Fruit fly (Drosophila melanogaster): ENCODE data around the gene CG17328.

CG17328 gene

dm6 chr2L:16271486-16271806 lies 28.3 kb upstream of the CG17328 start:
- no peak for TF ChIP-seq noc (tag; optimal IDR thresholded peaks at IDR 0.05)

dm6 chr2L:16272730-16273129 lies 27.0 kb upstream of the CG17328 start:
- no peak for TF ChIP-seq noc (tag; optimal IDR thresholded peaks at IDR 0.05)

- no peak for TF ChIP-seq noc (tag; optimal IDR thresholded peaks at IDR 0.05)
Measured at dm6 chr2L:16273439-16273838, 26.3 kb upstream of the CG17328 start.

- no peak for TF ChIP-seq noc (tag; optimal IDR thresholded peaks at IDR 0.05)
Measured at dm6 chr2L:16274100-16274499, 25.6 kb upstream of the CG17328 start.

dm6 chr2L:16275177-16275808 lies 24.4 kb upstream of the CG17328 start:
- no peak for TF ChIP-seq noc (tag; optimal IDR thresholded peaks at IDR 0.05)

dm6 chr2L:16275809-16276178 lies 23.9 kb upstream of the CG17328 start:
- TF ChIP-seq noc (tag; optimal IDR thresholded peaks at IDR 0.05): no peak

- no peak for TF ChIP-seq noc (tag; optimal IDR thresholded peaks at IDR 0.05)
Measured at dm6 chr2L:16276820-16277219, 22.9 kb upstream of the CG17328 start.

dm6 chr2L:16277922-16278321 lies 21.8 kb upstream of the CG17328 start:
- TF ChIP-seq noc (tag; optimal IDR thresholded peaks at IDR 0.05): no peak

dm6 chr2L:16278842-16279241 lies 20.9 kb upstream of the CG17328 start:
- no peak for TF ChIP-seq noc (tag; optimal IDR thresholded peaks at IDR 0.05)

dm6 chr2L:16279774-16280252 lies 19.9 kb upstream of the CG17328 start:
- TF ChIP-seq noc (tag; optimal IDR thresholded peaks at IDR 0.05): peak; percentile 67

- TF ChIP-seq noc (tag; optimal IDR thresholded peaks at IDR 0.05): no peak
Measured at dm6 chr2L:16281419-16282076, 18.2 kb upstream of the CG17328 start.

- TF ChIP-seq noc (tag; optimal IDR thresholded peaks at IDR 0.05): no peak
Measured at dm6 chr2L:16282077-16282471, 17.7 kb upstream of the CG17328 start.

dm6 chr2L:16282856-16283255 lies 16.9 kb upstream of the CG17328 start:
- TF ChIP-seq noc (tag; optimal IDR thresholded peaks at IDR 0.05): no peak

dm6 chr2L:16284306-16285299 lies 15.1 kb upstream of the CG17328 start:
- TF ChIP-seq noc (tag; optimal IDR thresholded peaks at IDR 0.05): peak; percentile 72

- peak; percentile 83 for TF ChIP-seq noc (tag; optimal IDR thresholded peaks at IDR 0.05)
Measured at dm6 chr2L:16285692-16286359, 13.9 kb upstream of the CG17328 start.
